Fruit fly (Drosophila melanogaster) whole organism, embryonic: ENCODE results near the gene CG4382.

Source experiments
- BEAF-32 ChIP-seq: fragments of 200-800 bp; sonication (Bioruptor generic); optimal IDR thresholded peaks from 3 replicates; lab custom pipeline; 2017; ENCODE audit warnings: missing biosample characterization, missing genetic modification characterization, mild to moderate bottlenecking, moderate library complexity, missing genetic modification reagents
- CG10959 ChIP-seq: fragments of 200-800 bp; sonication (Bioruptor generic); IDR thresholded peaks from 2 replicates; pipeline ENCODE4 v1.3.6; 2022; ENCODE audit warnings: missing biosample characterization, missing genetic modification characterization
- CG11085 ChIP-seq: fragments of 200-800 bp; sonication (Bioruptor generic); IDR thresholded peaks from 2 replicates; pipeline ENCODE4 v1.3.6; 2022; ENCODE audit warnings: missing biosample characterization, missing genetic modification characterization
- CG12299 ChIP-seq: fragments of 200-800 bp; sonication (Bioruptor generic); optimal IDR thresholded peaks from 2 replicates; lab custom pipeline; 2018; ENCODE audit warnings: missing biosample characterization, mild to moderate bottlenecking, missing genetic modification characterization
- CG13894 ChIP-seq: fragments of 200-800 bp; sonication (Bioruptor generic); optimal IDR thresholded peaks from 3 replicates; lab custom pipeline; 2018; ENCODE audit warnings: missing biosample characterization, mild to moderate bottlenecking, missing genetic modification characterization, moderate library complexity
- CG14965 ChIP-seq: fragments of 200-800 bp; sonication (Bioruptor generic); optimal IDR thresholded peaks from 2 replicates; lab custom pipeline; 2016; ENCODE audit warnings: missing biosample characterization, missing genetic modification characterization, borderline replicate concordance
- CG16779 ChIP-seq: fragments of 200-800 bp; sonication (Bioruptor generic); IDR thresholded peaks from 2 replicates; pipeline ENCODE4 v1.3.6; 2022; ENCODE audit warnings: missing biosample characterization, missing genetic modification characterization
- CG3995 ChIP-seq: fragments of 200-800 bp; sonication (Bioruptor generic); optimal IDR thresholded peaks from 3 replicates; lab custom pipeline; 2016; ENCODE audit warnings: missing biosample characterization, missing genetic modification characterization
- CG7786 ChIP-seq: fragments of 200-800 bp; sonication (Bioruptor generic); optimal IDR thresholded peaks from 2 replicates; lab custom pipeline; 2016; ENCODE audit warnings: missing biosample characterization, missing genetic modification characterization
- CG8359 ChIP-seq: fragments of 200-800 bp; sonication (Bioruptor generic); optimal IDR thresholded peaks from 2 replicates; lab custom pipeline; 2017; ENCODE audit warnings: missing biosample characterization, mild to moderate bottlenecking, missing genetic modification characterization, borderline replicate concordance
- D ChIP-seq, 2 experiments: fragments of 200-800 bp in 1 of 2; fragments of >200 bp in 1 of 2; sonication (Bioruptor generic) in 1 of 2; optimal IDR thresholded peaks; 2 replicates in 1 of 2; 3 replicates in 1 of 2; lab custom pipeline; 2017; ENCODE audit warnings: mild to moderate bottlenecking in 1 of 2, missing biosample characterization in 1 of 2, missing genetic modification characterization in 1 of 2, missing genetic modification reagents in 1 of 2
- Deaf1 ChIP-seq: fragments of 200-800 bp; optimal IDR thresholded peaks from 3 replicates; lab custom pipeline; 2019; ENCODE audit warnings: missing biosample characterization, mild to moderate bottlenecking, missing genetic modification characterization, moderate library complexity
- Doc2 ChIP-seq: fragments of 200-800 bp; sonication (Bioruptor generic); IDR thresholded peaks from 2 replicates; pipeline ENCODE4 v1.3.6; 2022; ENCODE audit warnings: missing biosample characterization, missing genetic modification characterization
- Elba2 ChIP-seq: fragments of 200-800 bp; sonication (Bioruptor generic); optimal IDR thresholded peaks from 3 replicates; lab custom pipeline; 2016; ENCODE audit warnings: missing biosample characterization, missing genetic modification characterization
- Ets65A ChIP-seq: fragments of 200-800 bp; sonication (Bioruptor generic); peaks from one replicate; lab custom pipeline; 2016; ENCODE audit warnings: missing biosample characterization, missing genetic modification characterization
- HLH3B ChIP-seq: fragments of 200-800 bp; sonication (Bioruptor generic); IDR thresholded peaks from 2 replicates; pipeline ENCODE4 v1.3.6; 2022; ENCODE audit warnings: missing biosample characterization, missing genetic modification characterization
- HLHmδ ChIP-seq: fragments of 200-800 bp; sonication (Bioruptor generic); optimal IDR thresholded peaks from 2 replicates; lab custom pipeline; 2018; ENCODE audit warnings: missing biosample characterization, mild to moderate bottlenecking, missing genetic modification characterization, moderate library complexity
- Jarid2 ChIP-seq: fragments of 200-800 bp; sonication (Bioruptor generic); optimal IDR thresholded peaks from 3 replicates; lab custom pipeline; 2017; ENCODE audit warnings: mild to moderate bottlenecking, missing biosample characterization, missing genetic modification reagents, missing genetic modification characterization
- Mes4 ChIP-seq: fragments of 200-800 bp; sonication (Bioruptor generic); optimal IDR thresholded peaks from 2 replicates; lab custom pipeline; 2016; ENCODE audit warnings: missing biosample characterization, missing genetic modification characterization
- NFAT ChIP-seq: fragments of 200-800 bp; sonication (Bioruptor generic); IDR thresholded peaks from 2 replicates; pipeline ENCODE4 v1.3.6; 2022; ENCODE audit warnings: missing biosample characterization, missing genetic modification characterization
- Nf-YB ChIP-seq: fragments of 200-800 bp; sonication (Bioruptor generic); optimal IDR thresholded peaks from 3 replicates; lab custom pipeline; 2019; ENCODE audit warnings: missing biosample characterization, mild to moderate bottlenecking, missing genetic modification characterization, moderate library complexity
- Nf-YC ChIP-seq: fragments of 200-800 bp; optimal IDR thresholded peaks from 3 replicates; lab custom pipeline; 2019; ENCODE audit warnings: missing biosample characterization, mild to moderate bottlenecking, missing genetic modification characterization, moderate library complexity
- Optix ChIP-seq: fragments of 200-800 bp; sonication (Bioruptor generic); IDR thresholded peaks from 3 replicates; pipeline ENCODE4 v1.3.6; 2022; ENCODE audit warnings: missing biosample characterization, missing genetic modification characterization
- Trl ChIP-seq, 3 experiments: fragments of >200 bp in 2 of 3; fragments of 200-800 bp in 1 of 3; sonication (Bioruptor generic) in 1 of 3; optimal IDR thresholded peaks; 2 replicates in 1 of 3; 3 replicates in 2 of 3; lab custom pipeline; 2016 to 2017; ENCODE audit warnings: missing biosample characterization in 1 of 3, missing genetic modification characterization in 1 of 3
- ato ChIP-seq: fragments of 200-800 bp; sonication (Bioruptor generic); IDR thresholded peaks from 2 replicates; pipeline ENCODE4 v1.3.6; 2022; ENCODE audit warnings: missing biosample characterization, missing genetic modification characterization; ENCODE audit not compliant: partially characterized antibody
- bsh ChIP-seq, 2 experiments: fragments of 200-800 bp; sonication (Bioruptor generic); optimal IDR thresholded peaks; 2 replicates each; lab custom pipeline; 2017 to 2018; ENCODE audit warnings: mild to moderate bottlenecking in 2 of 2, missing biosample characterization in 2 of 2, missing genetic modification characterization in 2 of 2, moderate library complexity in 1 of 2
- cad ChIP-seq: fragments of >200 bp; optimal IDR thresholded peaks from 2 replicates; lab custom pipeline; 2017; ENCODE audit warnings: missing biosample characterization, missing genetic modification characterization
- cg ChIP-seq: fragments of 200-800 bp; sonication (Bioruptor generic); optimal IDR thresholded peaks from 3 replicates; lab custom pipeline; 2019; ENCODE audit warnings: missing biosample characterization, mild to moderate bottlenecking, missing genetic modification characterization, moderate library complexity
- crol ChIP-seq: fragments of 200-800 bp; sonication (Bioruptor generic); IDR thresholded peaks from 2 replicates; pipeline ENCODE4 v1.3.6; 2022; ENCODE audit warnings: missing biosample characterization, missing genetic modification characterization
- cwo ChIP-seq: fragments of 200-800 bp; sonication (Bioruptor generic); optimal IDR thresholded peaks from 3 replicates; lab custom pipeline; 2017; ENCODE audit warnings: missing biosample characterization, missing genetic modification characterization, mild to moderate bottlenecking, moderate library complexity, missing genetic modification reagents
- da ChIP-seq: fragments of 200-800 bp; sonication (Bioruptor generic); optimal IDR thresholded peaks from 2 replicates; lab custom pipeline; 2016; ENCODE audit warnings: missing biosample characterization, missing genetic modification characterization
- gcm ChIP-seq: fragments of 200-800 bp; sonication (Bioruptor generic); optimal IDR thresholded peaks from 2 replicates; lab custom pipeline; 2019; ENCODE audit warnings: missing biosample characterization, mild to moderate bottlenecking, missing genetic modification characterization, moderate library complexity
- grn ChIP-seq: fragments of 200-800 bp; sonication (Bioruptor generic); optimal IDR thresholded peaks from 3 replicates; lab custom pipeline; 2017; ENCODE audit warnings: missing biosample characterization, missing genetic modification characterization
- inv ChIP-seq: fragments of 200-800 bp; sonication (Bioruptor generic); IDR thresholded peaks from 2 replicates; pipeline ENCODE4 v1.3.6; 2022; ENCODE audit warnings: missing biosample characterization, missing genetic modification characterization; ENCODE audit not compliant: partially characterized antibody
- lov ChIP-seq, 2 experiments: fragments of 200-800 bp in 1 of 2; fragments of >200 bp in 1 of 2; sonication (Bioruptor generic) in 1 of 2; IDR thresholded peaks in 1 of 2; optimal IDR thresholded peaks in 1 of 2; 2 replicates in 1 of 2; 3 replicates in 1 of 2; pipeline versions ENCODE4 v1.3.6 to Lab custom; 2017 to 2022; ENCODE audit warnings: missing biosample characterization in 1 of 2, missing genetic modification characterization in 1 of 2
- nerfin-1 ChIP-seq: fragments of 200-800 bp; sonication (Bioruptor generic); optimal IDR thresholded peaks from 3 replicates; lab custom pipeline; 2019; ENCODE audit warnings: missing biosample characterization, mild to moderate bottlenecking, missing genetic modification characterization, moderate library complexity
- onecut ChIP-seq: fragments of 200-800 bp; sonication (Bioruptor generic); IDR thresholded peaks from 2 replicates; pipeline ENCODE4 v1.3.6; 2022; ENCODE audit warnings: missing biosample characterization, missing genetic modification characterization
- pros ChIP-seq: fragments of 200-800 bp; sonication (Bioruptor generic); optimal IDR thresholded peaks from 3 replicates; lab custom pipeline; 2019; ENCODE audit warnings: missing biosample characterization, mild to moderate bottlenecking, missing genetic modification characterization, moderate library complexity
- sd ChIP-seq: fragments of 200-800 bp; sonication (Bioruptor generic); optimal IDR thresholded peaks from 3 replicates; lab custom pipeline; 2018; ENCODE audit warnings: missing biosample characterization, mild to moderate bottlenecking, missing genetic modification characterization, moderate library complexity
- slp2 ChIP-seq: fragments of 200-800 bp; sonication (Bioruptor generic); optimal IDR thresholded peaks from 2 replicates; lab custom pipeline; 2016; ENCODE audit warnings: missing biosample characterization, missing genetic modification characterization
- sob ChIP-seq: fragments of 200-800 bp; sonication (Bioruptor generic); IDR thresholded peaks from 2 replicates; pipeline ENCODE4 v1.3.6; 2022; ENCODE audit warnings: missing biosample characterization, missing genetic modification characterization
- tin ChIP-seq: fragments of 200-800 bp; sonication (Bioruptor generic); optimal IDR thresholded peaks from 3 replicates; lab custom pipeline; 2016; ENCODE audit warnings: missing biosample characterization, missing genetic modification characterization
- tll ChIP-seq, 2 experiments: fragments of 200-800 bp in 1 of 2; fragments of >200 bp in 1 of 2; sonication (Bioruptor generic) in 1 of 2; optimal IDR thresholded peaks; 2 replicates each; lab custom pipeline; 2017 to 2019; ENCODE audit warnings: missing biosample characterization in 2 of 2, missing genetic modification characterization in 2 of 2, mild to moderate bottlenecking in 1 of 2, moderate library complexity in 1 of 2
- twi ChIP-seq: fragments of 200-800 bp; optimal IDR thresholded peaks from 2 replicates; lab custom pipeline; 2019; ENCODE audit warnings: missing biosample characterization, mild to moderate bottlenecking, missing genetic modification characterization, moderate library complexity
- zen ChIP-seq: fragments of 200-800 bp; sonication (Bioruptor generic); optimal IDR thresholded peaks from 3 replicates; lab custom pipeline; 2018; ENCODE audit warnings: missing biosample characterization, mild to moderate bottlenecking, missing genetic modification characterization, moderate library complexity

Gene CG4382

dm6 chr2L:9607997-9608563, 7.4 kb upstream of the CG4382 start, which contains the start of gene gcm2:
Gene gcm2, plus strand, starts transcription at chr2L:9608562.
- TF ChIP-seq sd (tag; lab: Kevin White, UChicago) (peak; percentile 41), CG8359 (GFP tag; lab: Kevin White, UChicago) (no peak), Trl (optimal IDR thresholded peaks at IDR 0.05; lab: Kevin White, UChicago) (peak; percentile 47 to 82), Trl (GFP tag; optimal IDR thresholded peaks at IDR 0.05; lab: Kevin White, UChicago) (no peak), Nf-YC (tag; lab: Kevin White, UChicago) (peak; percentile 95), crol (GFP tag; lab: Robert Waterston, UW) (peak; percentile 12; the same call in 1 of the 2 replicates), CG16779 (0 out of 2 replicates have a peak, but pooled peaks have one; percentile 15), lov (optimal IDR thresholded peaks at IDR 0.05; lab: Kevin White, UChicago) (no peak), lov (GFP tag; IDR thresholded peaks at IDR 0.05; lab: Robert Waterston, UW) (0 out of 3 replicates have a peak, but pooled peaks have one; percentile 4), cwo (no peak), BEAF-32 (GFP tag; lab: Kevin White, UChicago) (no peak), Deaf1 (tag; lab: Kevin White, UChicago) (peak; percentile 49), Jarid2 (GFP tag; lab: Kevin White, UChicago) (peak; percentile 47), cg (GFP tag; lab: Kevin White, UChicago) (peak; percentile 60), Nf-YB (peak; percentile 96), nerfin-1 (tag; lab: Kevin White, UChicago) (peak; percentile 64), sob (GFP tag; lab: Robert Waterston, UW) (no peak), grn (peak; percentile 20), CG10959 (GFP tag; lab: Robert Waterston, UW) (no peak), slp2 (GFP tag; lab: Kevin White, UChicago) (no peak), gcm (peak; percentile 98)

dm6 chr2L:9602103-9602502, 1.4 kb upstream of the CG4382 start:
- TF ChIP-seq CG8359 (GFP tag; lab: Kevin White, UChicago), result no peak
- TF ChIP-seq zen (tag; lab: Kevin White, UChicago), result peak; percentile 99
- TF ChIP-seq Trl (optimal IDR thresholded peaks at IDR 0.05; lab: Kevin White, UChicago), result no peak
- no peak for TF ChIP-seq Trl (GFP tag; optimal IDR thresholded peaks at IDR 0.05; lab: Kevin White, UChicago)
- TF ChIP-seq HLH3B, result no peak
- TF ChIP-seq HLHmδ (GFP tag; lab: Kevin White, UChicago), result no peak
- peak; percentile 20 for TF ChIP-seq twi
- no peak for TF ChIP-seq CG3995 (GFP tag; lab: Kevin White, UChicago)
- no peak for TF ChIP-seq cwo
- TF ChIP-seq D (optimal IDR thresholded peaks at IDR 0.05; lab: Kevin White, UChicago), result peak; percentile 53
- no peak for TF ChIP-seq D (GFP tag; optimal IDR thresholded peaks at IDR 0.05; lab: Kevin White, UChicago)
- TF ChIP-seq inv (GFP tag; lab: Robert Waterston, UW), result no peak
- TF ChIP-seq tll (GFP tag; optimal IDR thresholded peaks at IDR 0.05; lab: Kevin White, UChicago), result peak in 1 of 2 experiments; percentile 77
- TF ChIP-seq cad (GFP tag; lab: Kevin White, UChicago), result peak; percentile 41
- TF ChIP-seq bsh (GFP tag; optimal IDR thresholded peaks at IDR 0.05; lab: Kevin White, UChicago), result no peak
- TF ChIP-seq tin (GFP tag; lab: Kevin White, UChicago), result no peak

dm6 chr2L:9601220-9601619, 548 bp upstream of the CG4382 start:
- no peak for TF ChIP-seq da (GFP tag; lab: Kevin White, UChicago)
- no peak for TF ChIP-seq Optix (GFP tag; lab: Robert Waterston, UW)
- no peak for TF ChIP-seq CG14965 (GFP tag; lab: Kevin White, UChicago)
- no peak for TF ChIP-seq ato
- TF ChIP-seq tll (GFP tag; optimal IDR thresholded peaks at IDR 0.05; lab: Kevin White, UChicago), result peak in 1 of 2 experiments; percentile 84
- no peak for TF ChIP-seq NFAT
- no peak for TF ChIP-seq Elba2 (GFP tag; lab: Kevin White, UChicago)
- TF ChIP-seq Ets65A (GFP tag; lab: Kevin White, UChicago), result peak; percentile 18
- TF ChIP-seq CG12299, result no peak
- TF ChIP-seq Mes4, result no peak
- TF ChIP-seq Doc2, result no peak
- TF ChIP-seq onecut (GFP tag; lab: Robert Waterston, UW), result no peak
- no peak for TF ChIP-seq CG7786 (GFP tag; lab: Kevin White, UChicago)
- no peak for TF ChIP-seq CG11085
- no peak for TF ChIP-seq CG13894 (tag; lab: Kevin White, UChicago)
- peak; percentile 32 for TF ChIP-seq pros (GFP tag; lab: Kevin White, UChicago)
- TF ChIP-seq zen (tag; lab: Kevin White, UChicago), result peak; percentile 25
